Worm (Caenorhabditis elegans) whole organism, L2 larva: ENCODE measurements around the gene C30F2.2.

Experiments used
- ama-1 ChIP-seq: fragments of 150-350 bp; optimal IDR thresholded peaks from 2 replicates; lab custom pipeline; 2018; ENCODE audit warnings: inconsistent platforms
- dmd-4 ChIP-seq: sonication (generic microtip); optimal IDR thresholded peaks from 2 replicates; lab custom pipeline; 2017; ENCODE audit warnings: missing biosample characterization, missing genetic modification characterization
- fos-1 ChIP-seq: fragments of 150-350 bp; optimal IDR thresholded peaks from 2 replicates; lab custom pipeline; 2014; ENCODE audit warnings: missing biosample characterization, missing genetic modification characterization
- nhr-129 ChIP-seq: fragments of 150-350 bp; optimal IDR thresholded peaks from 2 replicates; lab custom pipeline; 2014; ENCODE audit warnings: missing biosample characterization, missing genetic modification characterization
- nhr-237 ChIP-seq: fragments of 150-350 bp; optimal IDR thresholded peaks from 2 replicates; lab custom pipeline; 2014; ENCODE audit warnings: missing biosample characterization, missing genetic modification characterization
- unc-39 ChIP-seq: fragments of 150-350 bp; optimal IDR thresholded peaks from 2 replicates; lab custom pipeline; 2014; ENCODE audit warnings: missing biosample characterization, missing genetic modification characterization
- unc-62 ChIP-seq: fragments of 150-350 bp; optimal IDR thresholded peaks from 2 replicates; lab custom pipeline; 2014; ENCODE audit warnings: missing biosample characterization, missing genetic modification reagents, missing genetic modification characterization
- ztf-1 ChIP-seq: fragments of 200-800 bp; sonication (Bioruptor generic); conservative IDR thresholded peaks from 2 replicates; pipeline ENCODE4 v1.3.6; 2022; ENCODE audit warnings: missing genetic modification characterization, missing compliant biosample characterization
- ztf-11 ChIP-seq: sonication (generic microtip); optimal IDR thresholded peaks from 2 replicates; lab custom pipeline; 2017; ENCODE audit warnings: missing biosample characterization, missing genetic modification characterization

- no peak for TF ChIP-seq nhr-129 (tag; lab: Kevin White, UChicago)
- TF ChIP-seq fos-1 (tag; lab: Kevin White, UChicago): no peak
- no peak for TF ChIP-seq unc-62 (GFP tag; lab: Kevin White, UChicago)
- no peak for TF ChIP-seq ama-1 (lab: Kevin White, UChicago)
- TF ChIP-seq unc-39: no peak
- no peak for TF ChIP-seq ztf-11 (tag; lab: Kevin White, UChicago)
- TF ChIP-seq ztf-1 (GFP tag; lab: Robert Waterston, UW): no peak
- no peak for TF ChIP-seq dmd-4 (tag; lab: Kevin White, UChicago)
- no peak for TF ChIP-seq nhr-237 (tag; lab: Kevin White, UChicago)
These were observed 32.6 kb upstream of the C30F2.2 start for ce11 chrX:16117618-16118017.
